Worm (Caenorhabditis elegans) whole organism, L2 larva: ENCODE measurements around the gene tsp-13.

Experiments used
- alr-1 ChIP-seq: fragments of 150-350 bp; optimal IDR thresholded peaks from 2 replicates; lab custom pipeline; 2014; ENCODE audit warnings: missing biosample characterization, missing genetic modification characterization
- ama-1 ChIP-seq: fragments of 150-350 bp; optimal IDR thresholded peaks from 2 replicates; lab custom pipeline; 2018; ENCODE audit warnings: inconsistent platforms
- blmp-1 ChIP-seq: sonication (generic microtip); optimal IDR thresholded peaks from 2 replicates; lab custom pipeline; 2017; ENCODE audit warnings: missing genetic modification characterization, mild to moderate bottlenecking, missing compliant biosample characterization, antibody characterized with exemption, moderate library complexity; ENCODE audit not compliant: insufficient read depth
- mbf-1 ChIP-seq: sonication (generic microtip); optimal IDR thresholded peaks from 2 replicates; lab custom pipeline; 2017; ENCODE audit warnings: missing biosample characterization, missing genetic modification characterization
- mdl-1 ChIP-seq, 2 experiments: fragments of 150-350 bp in 1 of 2; sonication (generic microtip) in 1 of 2; optimal IDR thresholded peaks; 2 replicates each; lab custom pipeline; 2017; ENCODE audit warnings: missing biosample characterization in 2 of 2, missing genetic modification characterization in 2 of 2
- nhr-25 ChIP-seq: fragments of 150-350 bp; sonication (generic microtip); optimal IDR thresholded peaks from 3 replicates; lab custom pipeline; 2014; ENCODE audit warnings: missing biosample characterization, missing genetic modification characterization
- skn-1 ChIP-seq: sonication (generic microtip); optimal IDR thresholded peaks from 2 replicates; lab custom pipeline; 2017; ENCODE audit warnings: missing biosample characterization, missing genetic modification characterization
- snpc-4 ChIP-seq: fragments of 150-350 bp; optimal IDR thresholded peaks from 2 replicates; lab custom pipeline; 2014; ENCODE audit warnings: missing biosample characterization, missing genetic modification characterization
- unc-62 ChIP-seq: fragments of 150-350 bp; optimal IDR thresholded peaks from 2 replicates; lab custom pipeline; 2014; ENCODE audit warnings: missing biosample characterization, missing genetic modification reagents, missing genetic modification characterization
- ztf-11 ChIP-seq: sonication (generic microtip); optimal IDR thresholded peaks from 2 replicates; lab custom pipeline; 2017; ENCODE audit warnings: missing biosample characterization, missing genetic modification characterization

- no peak for TF ChIP-seq mdl-1 (tag; optimal IDR thresholded peaks at IDR 0.05; lab: Kevin White, UChicago)
- no peak for TF ChIP-seq alr-1 (tag; lab: Kevin White, UChicago)
- TF ChIP-seq blmp-1 (tag; lab: Kevin White, UChicago) = no peak
- TF ChIP-seq nhr-25 (tag; lab: Kevin White, UChicago) = no peak
- no peak for TF ChIP-seq ztf-11 (tag; lab: Kevin White, UChicago)
- TF ChIP-seq skn-1 (tag; lab: Kevin White, UChicago) = no peak
- TF ChIP-seq mbf-1 = no peak
- no peak for TF ChIP-seq snpc-4 (tag; lab: Kevin White, UChicago)
- TF ChIP-seq unc-62 (GFP tag; lab: Kevin White, UChicago) = no peak
- TF ChIP-seq ama-1 (lab: Kevin White, UChicago) = no peak
Measured at ce11 chrV:19140495-19140894, 13.4 kb upstream of the tsp-13 start, which contains the start of gene cpg-23.
